Worm (Caenorhabditis elegans): ENCODE measurements around the gene pqn-31.

The pqn-31 gene

DNA sequence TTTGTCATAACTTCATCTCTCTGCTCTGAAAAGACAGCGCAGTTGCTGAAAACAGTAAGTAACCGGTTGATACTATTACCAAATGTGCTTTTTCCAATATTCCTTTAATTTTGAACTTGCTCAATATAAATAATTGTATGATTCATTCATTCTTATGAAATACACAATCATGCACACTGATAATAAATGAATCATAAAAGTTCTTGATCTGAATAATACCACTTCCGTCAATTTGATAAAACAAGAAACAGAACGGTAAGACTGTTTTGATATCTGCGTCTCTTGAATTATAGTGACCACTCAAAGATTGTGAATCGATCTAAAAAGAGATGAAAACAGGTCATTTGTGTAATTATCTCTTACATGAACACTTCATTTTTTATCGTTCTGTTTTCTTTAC is 16.9 kb downstream of the pqn-31 start, which contains the start of gene F21C10.4:
F21C10.4 (plus strand) TSS at position 301 of the 400 bp plus-strand sequence.
- TF ChIP-seq snpc-4 (tag; optimal IDR thresholded peaks at IDR 0.05) = no peak
- TF ChIP-seq ceh-63 (GFP tag; optimal IDR thresholded peaks at IDR 0.05) = no peak
- no peak for TF ChIP-seq efl-1 (optimal IDR thresholded peaks at IDR 0.05)
- TF ChIP-seq efl-1 (GFP tag; optimal IDR thresholded peaks at IDR 0.05 in 1 of 2) = peak in 1 of 2 experiments; percentile 35

DNA sequence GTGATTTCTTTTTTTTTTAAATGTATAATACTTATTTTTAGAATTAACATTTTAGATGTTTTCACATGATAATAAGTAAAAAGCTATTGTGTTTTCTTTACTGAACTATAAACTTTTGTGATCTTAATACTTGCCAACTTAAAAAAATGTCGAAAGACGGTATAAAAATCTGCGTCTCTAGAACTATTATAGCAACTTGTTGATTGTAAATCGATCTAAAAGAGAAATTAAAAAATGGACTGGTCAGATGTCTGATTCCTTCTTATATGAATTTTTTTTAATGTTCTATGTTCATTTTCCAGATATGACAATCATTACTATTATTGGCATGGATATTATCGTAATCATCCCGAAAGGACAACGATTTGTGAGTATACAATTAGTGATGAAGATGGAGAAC is 18.4 kb downstream of the pqn-31 start, which contains the start of gene F21C10.3:
F21C10.3 (plus strand) TSS at position 301 of the 400 bp plus-strand sequence.
- no peak for TF ChIP-seq nhr-28 (tag; optimal IDR thresholded peaks at IDR 0.05)
- TF ChIP-seq F16B12.6 (tag; optimal IDR thresholded peaks at IDR 0.05) = no peak
- TF ChIP-seq ceh-82 (tag; optimal IDR thresholded peaks at IDR 0.05) = no peak
- TF ChIP-seq fos-1 (tag; optimal IDR thresholded peaks at IDR 0.05) = no peak
- no peak for TF ChIP-seq mef-2 (tag; optimal IDR thresholded peaks at IDR 0.05)
- TF ChIP-seq unc-62 (GFP tag; optimal IDR thresholded peaks at IDR 0.05) = no peak
- no peak for TF ChIP-seq sptf-1 (tag; optimal IDR thresholded peaks at IDR 0.05)
- no peak for TF ChIP-seq nhr-12 (tag; optimal IDR thresholded peaks at IDR 0.05)
- TF ChIP-seq ama-1 (optimal IDR thresholded peaks at IDR 0.05) = no peak
- no peak for TF ChIP-seq nhr-90 (tag; optimal IDR thresholded peaks at IDR 0.05; ENCODE audit: poor library complexity)
- TF ChIP-seq zag-1 (tag; optimal IDR thresholded peaks at IDR 0.05) = no peak
- no peak for TF ChIP-seq ztf-4 (tag; optimal IDR thresholded peaks at IDR 0.05)
- TF ChIP-seq elt-2 (tag; optimal IDR thresholded peaks at IDR 0.05) = no peak
- TF ChIP-seq lsy-2 (tag; optimal IDR thresholded peaks at IDR 0.05) = no peak
- TF ChIP-seq irx-1 (tag; optimal IDR thresholded peaks at IDR 0.05) = no peak
- TF ChIP-seq Y116A8C.19 (tag; optimal IDR thresholded peaks at IDR 0.05; ENCODE audit: borderline replicate concordance) = no peak
- no peak for TF ChIP-seq pqm-1 (tag; optimal IDR thresholded peaks at IDR 0.05)
- TF ChIP-seq efl-3 (GFP tag; optimal IDR thresholded peaks at IDR 0.05) = no peak
- TF ChIP-seq hlh-17 (GFP tag; optimal IDR thresholded peaks at IDR 0.05; ENCODE audit: borderline replicate concordance) = no peak
- TF ChIP-seq pax-3 (tag; optimal IDR thresholded peaks at IDR 0.05) = no peak

DNA sequence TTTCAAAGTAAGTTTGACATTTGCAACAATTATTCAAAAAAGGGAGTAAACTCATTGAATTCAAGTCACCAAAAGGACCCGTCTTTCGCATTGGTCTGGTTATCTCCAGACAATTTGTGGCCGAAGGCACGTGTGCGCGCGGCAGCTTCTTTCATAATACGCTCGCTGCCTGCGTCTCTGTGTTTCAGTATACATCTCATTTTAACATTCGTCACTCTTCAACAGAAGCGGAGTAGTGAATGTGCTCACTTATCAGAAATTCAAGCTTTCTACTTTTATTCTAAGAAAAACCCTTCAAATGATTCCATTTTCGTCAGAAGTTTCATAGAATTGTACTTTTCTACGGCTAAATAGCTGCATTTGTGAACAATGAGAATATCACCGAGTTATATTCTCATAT is 19.2 kb downstream of the pqn-31 start:
- TF ChIP-seq Y116A8C.19 (tag; optimal IDR thresholded peaks at IDR 0.05; ENCODE audit: borderline replicate concordance) (no peak), pag-3 (tag; optimal IDR thresholded peaks at IDR 0.05; ENCODE audit: borderline replicate concordance, insufficient read depth) (peak; percentile 35), aly-2 (tag; optimal IDR thresholded peaks at IDR 0.05) (no peak), nhr-20 (tag; optimal IDR thresholded peaks at IDR 0.05) (peak; percentile 72), nhr-47 (tag; optimal IDR thresholded peaks at IDR 0.05) (peak; percentile 87), unc-86 (tag; optimal IDR thresholded peaks at IDR 0.05) (peak; percentile 91), isw-1 (GFP tag; IDR thresholded peaks at IDR 0.05) (peak; percentile 25; the same call in 1 of the 2 replicates), lin-35 (GFP tag; optimal IDR thresholded peaks at IDR 0.05) (peak in 1 of 2 experiments; percentile 42), ztf-4 (tag; optimal IDR thresholded peaks at IDR 0.05) (peak; percentile 38), dpl-1 (GFP tag; optimal IDR thresholded peaks at IDR 0.05) (peak in 1 of 3 experiments; percentile 41), nhr-71 (tag; optimal IDR thresholded peaks at IDR 0.05) (peak; percentile 94), lsy-2 (tag; optimal IDR thresholded peaks at IDR 0.05) (peak in 1 of 2 experiments; percentile 61), lin-14 (GFP tag; optimal IDR thresholded peaks at IDR 0.05) (peak; percentile 93), fkh-10 (GFP tag; optimal IDR thresholded peaks at IDR 0.05) (peak; percentile 31), ceh-82 (tag; optimal IDR thresholded peaks at IDR 0.05) (peak; percentile 6 to 54 (median 43)), xbp-1 (tag; optimal IDR thresholded peaks at IDR 0.05) (peak; percentile 64), nhr-77 (tag; optimal IDR thresholded peaks at IDR 0.05) (peak; percentile 50), jun-1 (tag; optimal IDR thresholded peaks at IDR 0.05) (peak; percentile 40), snu-23 (GFP tag; optimal IDR thresholded peaks at IDR 0.05) (peak; percentile 54), nhr-28 (tag; optimal IDR thresholded peaks at IDR 0.05) (no peak), pax-3 (tag; optimal IDR thresholded peaks at IDR 0.05) (peak; percentile 77), hlh-4 (tag; optimal IDR thresholded peaks at IDR 0.05) (peak; percentile 24), egl-13 (tag; optimal IDR thresholded peaks at IDR 0.05) (peak; percentile 76), nhr-11 (tag; optimal IDR thresholded peaks at IDR 0.05) (peak; percentile 78), snpc-4 (tag; optimal IDR thresholded peaks at IDR 0.05) (peak; percentile 22), mdl-1 (tag; optimal IDR thresholded peaks at IDR 0.05) (peak in 1 of 2 experiments; percentile 35), sox-4 (tag; optimal IDR thresholded peaks at IDR 0.05) (peak; percentile 77), fkh-4 (tag; optimal IDR thresholded peaks at IDR 0.05; ENCODE audit: borderline replicate concordance) (no peak), ceh-8 (GFP tag; optimal IDR thresholded peaks at IDR 0.05) (peak; percentile 9), elt-3 (tag; optimal IDR thresholded peaks at IDR 0.05) (no peak), mef-2 (tag; optimal IDR thresholded peaks at IDR 0.05) (peak; percentile 87), swsn-7 (tag; optimal IDR thresholded peaks at IDR 0.05) (peak; percentile 65), C04F5.9 (tag; optimal IDR thresholded peaks at IDR 0.05) (no peak)
